Worm (Caenorhabditis elegans) whole organism, L1 larva: ENCODE measurements around the gene F55C12.2.

Experiments used
- C04F5.9 ChIP-seq: sonication (generic microtip); optimal IDR thresholded peaks from 2 replicates; lab custom pipeline; 2016; ENCODE audit warnings: missing genetic modification characterization, missing compliant biosample characterization
- C16A3.4 ChIP-seq: fragments of 150-350 bp; optimal IDR thresholded peaks from 2 replicates; lab custom pipeline; 2014; ENCODE audit warnings: missing biosample characterization, missing genetic modification characterization
- aha-1 ChIP-seq: fragments of 150-350 bp; optimal IDR thresholded peaks from 2 replicates; lab custom pipeline; 2014; ENCODE audit warnings: missing biosample characterization, missing genetic modification characterization
- alr-1 ChIP-seq: fragments of 200-800 bp; sonication (Bioruptor generic); optimal IDR thresholded peaks from 2 replicates; lab custom pipeline; 2018; ENCODE audit warnings: borderline replicate concordance, mild to moderate bottlenecking, missing genetic modification characterization, missing compliant biosample characterization
- ceh-63 ChIP-seq: fragments of 200-800 bp; sonication (Bioruptor generic); optimal IDR thresholded peaks from 2 replicates; lab custom pipeline; 2018; ENCODE audit warnings: mild to moderate bottlenecking, missing genetic modification characterization, missing compliant biosample characterization
- ceh-8 ChIP-seq: fragments of 200-800 bp; sonication (Bioruptor generic); optimal IDR thresholded peaks from 2 replicates; lab custom pipeline; 2018; ENCODE audit warnings: mild to moderate bottlenecking, missing genetic modification characterization, moderate library complexity, missing compliant biosample characterization
- ceh-88 ChIP-seq: fragments of 200-800 bp; sonication (Bioruptor generic); IDR thresholded peaks from 2 replicates; pipeline ENCODE4 v1.3.6; 2022; ENCODE audit warnings: missing genetic modification characterization, missing compliant biosample characterization
- ces-1 ChIP-seq: fragments of 150-350 bp; optimal IDR thresholded peaks from 2 replicates; lab custom pipeline; 2014; ENCODE audit warnings: missing biosample characterization, missing genetic modification reagents, missing genetic modification characterization
- dpl-1 ChIP-seq, 3 experiments: fragments of 150-350 bp in 2 of 3; sonication (generic microtip) in 1 of 3; optimal IDR thresholded peaks; 2 replicates each; lab custom pipeline; 2014 to 2017; ENCODE audit warnings: missing biosample characterization in 3 of 3, missing genetic modification characterization in 3 of 3, missing genetic modification reagents in 3 of 3
- dsc-1 ChIP-seq: sonication (generic microtip); optimal IDR thresholded peaks from 2 replicates; lab custom pipeline; 2016; ENCODE audit warnings: mild to moderate bottlenecking, missing genetic modification characterization, missing compliant biosample characterization
- efl-1 ChIP-seq, 4 experiments: fragments of 150-350 bp; optimal IDR thresholded peaks in 3 of 4; peaks in 1 of 4; 1 replicate in 1 of 4; 2 replicates in 3 of 4; lab custom pipeline; 2014; ENCODE audit warnings: missing biosample characterization in 2 of 4, missing genetic modification characterization in 2 of 4, missing genetic modification reagents in 2 of 4
- efl-3 ChIP-seq: fragments of 200-800 bp; sonication (Bioruptor generic); optimal IDR thresholded peaks from 2 replicates; lab custom pipeline; 2018; ENCODE audit warnings: mild to moderate bottlenecking, missing genetic modification characterization, missing compliant biosample characterization
- egl-13 ChIP-seq: sonication (generic microtip); optimal IDR thresholded peaks from 2 replicates; lab custom pipeline; 2016; ENCODE audit warnings: missing genotype, missing genetic modification reagents, missing genetic modification characterization, missing compliant biosample characterization
- elt-2 ChIP-seq: sonication (generic microtip); optimal IDR thresholded peaks from 2 replicates; lab custom pipeline; 2016; ENCODE audit warnings: missing genetic modification characterization, mild to moderate bottlenecking, inconsistent platforms, missing compliant biosample characterization, missing genetic modification reagents
- elt-3 ChIP-seq, 6 experiments: fragments of 150-350 bp in 1 of 6; sonication (generic microtip); optimal IDR thresholded peaks; 2 replicates each; lab custom pipeline; 2017 to 2018; ENCODE audit warnings: missing biosample characterization in 6 of 6, missing genetic modification characterization in 6 of 6, inconsistent platforms in 1 of 6
- fkh-4 ChIP-seq: sonication (generic microtip); optimal IDR thresholded peaks from 2 replicates; lab custom pipeline; 2016; ENCODE audit warnings: missing compliant biosample characterization, missing genetic modification characterization, borderline replicate concordance
- fkh-8 ChIP-seq: sonication (generic microtip); optimal IDR thresholded peaks from 2 replicates; lab custom pipeline; 2016; ENCODE audit warnings: mild to moderate bottlenecking, missing genetic modification characterization, missing compliant biosample characterization
- hlh-17 ChIP-seq: fragments of 200-800 bp; sonication (Bioruptor generic); optimal IDR thresholded peaks from 2 replicates; lab custom pipeline; 2018; ENCODE audit warnings: missing genetic modification characterization, mild to moderate bottlenecking, missing compliant biosample characterization, moderate library complexity, borderline replicate concordance
- jun-1 ChIP-seq: fragments of 150-350 bp; optimal IDR thresholded peaks from 2 replicates; lab custom pipeline; 2014; ENCODE audit warnings: missing biosample characterization, missing genetic modification reagents, missing genetic modification characterization
- lin-14 ChIP-seq: fragments of 200-800 bp; sonication (Bioruptor generic); optimal IDR thresholded peaks from 2 replicates; lab custom pipeline; 2018; ENCODE audit warnings: mild to moderate bottlenecking, missing genetic modification characterization, moderate library complexity, missing compliant biosample characterization
- lin-15B ChIP-seq: fragments of 150-350 bp; sonication (generic microtip); optimal IDR thresholded peaks from 3 replicates; lab custom pipeline; 2014; ENCODE audit warnings: missing biosample characterization, missing genetic modification characterization
- lin-39 ChIP-seq: fragments of 150-350 bp; optimal IDR thresholded peaks from 2 replicates; lab custom pipeline; 2014; ENCODE audit warnings: missing biosample characterization, missing genetic modification reagents, missing genetic modification characterization
- mab-9 ChIP-seq: fragments of 200-800 bp; sonication (Bioruptor generic); IDR thresholded peaks from 2 replicates; pipeline ENCODE4 v1.3.6; 2022; ENCODE audit warnings: missing genetic modification reagents, missing genetic modification characterization, missing compliant biosample characterization
- nhr-11 ChIP-seq: fragments of 150-350 bp; optimal IDR thresholded peaks from 2 replicates; lab custom pipeline; 2014; ENCODE audit warnings: missing biosample characterization, missing genetic modification characterization
- nhr-19 ChIP-seq: fragments of 200-800 bp; sonication (Bioruptor generic); conservative IDR thresholded peaks from 2 replicates; pipeline ENCODE4 v1.3.6; 2022; ENCODE audit warnings: missing genetic modification characterization, missing compliant biosample characterization
- nhr-237 ChIP-seq: fragments of 150-350 bp; optimal IDR thresholded peaks from 2 replicates; lab custom pipeline; 2014; ENCODE audit warnings: missing biosample characterization, missing genetic modification characterization
- nhr-47 ChIP-seq: sonication (generic microtip); optimal IDR thresholded peaks from 2 replicates; lab custom pipeline; 2016; ENCODE audit warnings: mild to moderate bottlenecking, missing genetic modification characterization, moderate library complexity, missing compliant biosample characterization
- nhr-71 ChIP-seq: sonication (generic microtip); optimal IDR thresholded peaks from 2 replicates; lab custom pipeline; 2016; ENCODE audit warnings: mild to moderate bottlenecking, missing genetic modification characterization, moderate library complexity, missing compliant biosample characterization
- nhr-77 ChIP-seq: fragments of 150-350 bp; optimal IDR thresholded peaks from 2 replicates; lab custom pipeline; 2014; ENCODE audit warnings: missing biosample characterization, missing genetic modification characterization
- nhr-84 ChIP-seq: sonication (generic microtip); optimal IDR thresholded peaks from 2 replicates; lab custom pipeline; 2017; ENCODE audit warnings: missing biosample characterization, missing genetic modification characterization
- nhr-85 ChIP-seq: sonication (generic microtip); peaks from one replicate; lab custom pipeline; 2016; ENCODE audit warnings: missing genetic modification characterization, inconsistent platforms, missing compliant biosample characterization
- pag-3 ChIP-seq: sonication (generic microtip); optimal IDR thresholded peaks from 2 replicates; lab custom pipeline; 2017; ENCODE audit warnings: missing genetic modification characterization, mild to moderate bottlenecking, missing compliant biosample characterization, antibody characterized with exemption, borderline replicate concordance; ENCODE audit not compliant: insufficient read depth
- pax-3 ChIP-seq: fragments of 200-800 bp; sonication (Bioruptor generic); optimal IDR thresholded peaks from 2 replicates; lab custom pipeline; 2018; ENCODE audit warnings: mild to moderate bottlenecking, missing genetic modification characterization, moderate library complexity, missing compliant biosample characterization
- pqm-1 ChIP-seq: sonication (generic microtip); optimal IDR thresholded peaks from 3 replicates; lab custom pipeline; 2017; ENCODE audit warnings: missing biosample characterization, missing genetic modification characterization
- rnt-1 ChIP-seq: sonication (generic microtip); optimal IDR thresholded peaks from 2 replicates; lab custom pipeline; 2016; ENCODE audit warnings: mild to moderate bottlenecking, missing genetic modification characterization, moderate library complexity, missing compliant biosample characterization
- skn-1 ChIP-seq: fragments of 150-350 bp; optimal IDR thresholded peaks from 2 replicates; lab custom pipeline; 2014; ENCODE audit warnings: missing biosample characterization, missing genetic modification characterization
- snu-23 ChIP-seq: sonication (generic microtip); optimal IDR thresholded peaks from 2 replicates; lab custom pipeline; 2016; ENCODE audit warnings: missing genetic modification characterization, missing compliant biosample characterization
- sox-4 ChIP-seq: sonication (generic microtip); optimal IDR thresholded peaks from 2 replicates; lab custom pipeline; 2016; ENCODE audit warnings: missing genetic modification characterization, missing compliant biosample characterization
- swsn-7 ChIP-seq: sonication (generic microtip); optimal IDR thresholded peaks from 2 replicates; lab custom pipeline; 2016; ENCODE audit warnings: missing genetic modification characterization, missing compliant biosample characterization
- unc-130 ChIP-seq: fragments of 150-350 bp; optimal IDR thresholded peaks from 2 replicates; lab custom pipeline; 2017; ENCODE audit warnings: missing biosample characterization, missing genetic modification characterization, inconsistent platforms
- unc-30 ChIP-seq: sonication (generic microtip); optimal IDR thresholded peaks from 2 replicates; lab custom pipeline; 2017; ENCODE audit warnings: missing biosample characterization, missing genetic modification characterization
- unc-62 ChIP-seq: fragments of 150-350 bp; optimal IDR thresholded peaks from 2 replicates; lab custom pipeline; 2014; ENCODE audit warnings: missing biosample characterization, missing genetic modification reagents, missing genetic modification characterization
- unc-86 ChIP-seq: sonication (generic microtip); optimal IDR thresholded peaks from 2 replicates; lab custom pipeline; 2016; ENCODE audit warnings: missing genetic modification characterization, missing compliant biosample characterization
- unc-98 ChIP-seq: fragments of 200-800 bp; sonication (Bioruptor generic); IDR thresholded peaks from 2 replicates; pipeline ENCODE4 v1.3.6; 2022; ENCODE audit warnings: missing genetic modification characterization, missing compliant biosample characterization
- zag-1 ChIP-seq: fragments of 150-350 bp; optimal IDR thresholded peaks from 2 replicates; lab custom pipeline; 2014; ENCODE audit warnings: missing biosample characterization, missing genetic modification characterization
- zip-4 ChIP-seq: fragments of 200-800 bp; sonication (Bioruptor generic); optimal IDR thresholded peaks from 2 replicates; lab custom pipeline; 2018; ENCODE audit warnings: mild to moderate bottlenecking, missing genetic modification characterization, moderate library complexity, missing compliant biosample characterization

F55C12.2 gene

DNA sequence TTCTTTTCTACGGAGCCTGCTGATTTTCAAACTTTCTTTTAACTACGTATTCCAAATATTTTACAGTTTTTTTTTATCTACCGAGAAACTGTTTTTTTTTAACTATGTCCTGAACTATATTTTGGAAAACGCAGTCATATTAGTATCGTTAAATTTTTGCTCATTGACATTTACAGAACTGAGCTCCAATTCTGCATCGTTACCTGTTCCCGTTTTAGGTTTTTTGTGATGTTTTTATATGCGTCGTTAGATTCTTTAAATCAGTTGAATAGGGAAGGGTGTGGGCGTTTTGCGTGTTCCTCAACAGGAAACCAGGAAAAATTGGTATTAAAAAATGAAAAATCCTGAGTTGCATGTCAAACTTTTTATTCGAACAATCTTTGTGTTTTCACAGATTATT lies 16.2 kb downstream of the F55C12.2 start:
- peak; percentile 26 for TF ChIP-seq jun-1 (tag; lab: Kevin White, UChicago)
- TF ChIP-seq unc-86 (tag; lab: Kevin White, UChicago): no peak

DNA sequence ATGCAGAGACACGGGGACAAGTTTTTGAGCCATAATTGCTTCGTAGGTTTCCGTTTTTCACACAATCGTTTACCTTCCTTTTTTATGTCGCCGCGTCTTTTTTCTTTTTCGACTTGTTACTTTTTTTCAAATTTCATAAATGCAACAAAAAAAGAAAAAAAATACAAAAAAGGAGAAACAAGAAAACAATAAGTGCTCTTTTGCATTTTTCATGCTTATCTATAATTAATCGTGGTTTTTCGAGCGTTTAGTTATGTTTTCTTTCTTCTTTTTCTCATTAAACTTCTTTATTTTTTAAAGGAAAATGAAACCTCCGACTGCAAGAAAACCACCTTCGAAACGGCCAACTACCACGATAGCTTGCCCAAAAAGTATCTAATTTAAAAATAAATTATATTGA lies 19.3 kb downstream of the F55C12.2 start, which contains the start of gene F59G1.4:
Gene F59G1.4, plus strand, starts transcription at position 301 of the 400 bp plus-strand sequence.
- TF ChIP-seq mab-9 (GFP tag; lab: Robert Waterston, UW): no peak
- no peak for TF ChIP-seq aha-1 (tag; lab: Kevin White, UChicago)
- no peak for TF ChIP-seq efl-3
- TF ChIP-seq hlh-17 (GFP tag; lab: Kevin White, UChicago): no peak
- no peak for TF ChIP-seq lin-39 (tag; lab: Kevin White, UChicago)
- TF ChIP-seq pag-3 (tag; lab: Kevin White, UChicago): no peak
- no peak for TF ChIP-seq unc-62 (GFP tag; lab: Kevin White, UChicago)
- no peak for TF ChIP-seq snu-23 (GFP tag; lab: Kevin White, UChicago)
- no peak for TF ChIP-seq alr-1 (tag; lab: Kevin White, UChicago)
- TF ChIP-seq efl-1 (optimal IDR thresholded peaks at IDR 0.05; lab: Kevin White, UChicago): no peak
- TF ChIP-seq efl-1 (GFP tag; optimal IDR thresholded peaks at IDR 0.05 in 1 of 2; lab: Kevin White, UChicago): peak in 1 of 2 experiments; percentile 10
- no peak for TF ChIP-seq ceh-63 (GFP tag; lab: Kevin White, UChicago)
- TF ChIP-seq fkh-4 (tag; lab: Kevin White, UChicago): no peak
- no peak for TF ChIP-seq C04F5.9
- peak; percentile 3 for TF ChIP-seq fkh-8
- TF ChIP-seq nhr-77 (tag; lab: Kevin White, UChicago): no peak
- no peak for TF ChIP-seq nhr-71
- TF ChIP-seq ceh-88 (GFP tag; lab: Robert Waterston, UW): no peak

DNA sequence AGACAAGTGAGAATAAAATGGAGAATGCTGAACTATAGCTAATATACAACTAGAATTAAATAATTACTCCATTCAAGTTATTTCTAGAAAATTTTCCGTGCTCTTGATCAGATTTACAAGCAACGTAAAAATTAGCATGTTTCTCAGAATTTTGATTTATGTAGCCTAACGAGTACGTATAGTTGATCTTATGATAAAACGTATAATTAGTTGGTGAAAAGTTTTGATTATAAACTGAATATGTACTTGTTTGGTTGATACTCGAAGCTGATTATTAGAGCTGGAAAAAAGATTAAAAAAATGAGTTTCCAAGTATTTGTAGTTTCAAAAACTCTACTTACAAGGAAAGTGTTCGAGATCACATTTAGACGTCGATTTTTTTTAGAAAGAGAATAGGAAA lies 19.9 kb downstream of the F55C12.2 start:
- TF ChIP-seq alr-1 (tag; lab: Kevin White, UChicago) (no peak), unc-98 (GFP tag; lab: Robert Waterston, UW) (no peak), sox-4 (tag; lab: Kevin White, UChicago) (peak; percentile 1), snu-23 (GFP tag; lab: Kevin White, UChicago) (no peak), unc-30 (tag; lab: Kevin White, UChicago) (no peak), rnt-1 (no peak), nhr-19 (GFP tag; lab: Robert Waterston, UW) (no peak), nhr-237 (peak; percentile 25), nhr-71 (peak; percentile 64), nhr-11 (peak; percentile 82), zag-1 (tag; lab: Kevin White, UChicago) (no peak), swsn-7 (peak; percentile 9), ces-1 (GFP tag; lab: Kevin White, UChicago) (no peak), jun-1 (tag; lab: Kevin White, UChicago) (no peak), nhr-47 (tag; lab: Kevin White, UChicago) (peak; percentile 35), fkh-8 (peak; percentile 72), pag-3 (tag; lab: Kevin White, UChicago) (no peak), unc-130 (tag; lab: Kevin White, UChicago) (no peak), lin-14 (GFP tag; lab: Kevin White, UChicago) (peak; percentile 57), C04F5.9 (no peak), zip-4 (GFP tag; lab: Kevin White, UChicago) (no peak), lin-39 (tag; lab: Kevin White, UChicago) (no peak), egl-13 (tag; lab: Kevin White, UChicago) (no peak), dpl-1 (GFP tag; optimal IDR thresholded peaks at IDR 0.05; lab: Kevin White, UChicago) (no peak), nhr-85 (no peak), pax-3 (peak; percentile 62), ceh-63 (GFP tag; lab: Kevin White, UChicago) (no peak), aha-1 (tag; lab: Kevin White, UChicago) (no peak), ceh-88 (GFP tag; lab: Robert Waterston, UW) (no peak), skn-1 (tag; lab: Kevin White, UChicago) (no peak), elt-3 (tag; optimal IDR thresholded peaks at IDR 0.05; lab: Kevin White, UChicago) (no peak), dsc-1 (no peak), pqm-1 (no peak), elt-2 (no peak), lin-15B (tag; lab: Kevin White, UChicago) (no peak), C16A3.4 (tag; lab: Kevin White, UChicago) (no peak), ceh-8 (GFP tag; lab: Kevin White, UChicago) (peak; percentile 35), nhr-84 (tag; lab: Kevin White, UChicago) (no peak)
